Fruit fly (Drosophila melanogaster) whole organism, wandering third instar larva: ENCODE measurements around the gene CG5506.

Experiments used
- GATAd ChIP-seq: sonication (Bioruptor generic); optimal IDR thresholded peaks from 2 replicates; lab custom pipeline; 2016; ENCODE audit warnings: missing biosample characterization, missing genetic modification characterization
- Hr78 ChIP-seq: fragments of >200 bp; optimal IDR thresholded peaks from 2 replicates; lab custom pipeline; 2017; ENCODE audit warnings: missing biosample characterization, missing genetic modification characterization
- Myc ChIP-seq: fragments of >200 bp; optimal IDR thresholded peaks from 2 replicates; lab custom pipeline; 2017
- Rel ChIP-seq, 2 experiments: fragments of 200-800 bp; sonication (Bioruptor generic) in 1 of 2; optimal IDR thresholded peaks; 2 replicates in 1 of 2; 3 replicates in 1 of 2; lab custom pipeline; 2016 to 2019; ENCODE audit warnings: mild to moderate bottlenecking in 2 of 2, missing biosample characterization in 2 of 2, missing genetic modification characterization in 2 of 2, moderate library complexity in 1 of 2
- br ChIP-seq: fragments of 200-800 bp; sonication (Bioruptor generic); optimal IDR thresholded peaks from 2 replicates; lab custom pipeline; 2016; ENCODE audit warnings: missing biosample characterization, missing genetic modification characterization
- h ChIP-seq: fragments of 200-800 bp; sonication (Bioruptor generic); optimal IDR thresholded peaks from 3 replicates; lab custom pipeline; 2016; ENCODE audit warnings: missing biosample characterization, mild to moderate bottlenecking, missing genetic modification characterization
- pan ChIP-seq: fragments of >200 bp; optimal IDR thresholded peaks from 2 replicates; lab custom pipeline; 2017
- psq ChIP-seq: fragments of 200-800 bp; sonication (Bioruptor generic); optimal IDR thresholded peaks from 3 replicates; lab custom pipeline; 2017; ENCODE audit warnings: missing biosample characterization, mild to moderate bottlenecking, missing genetic modification characterization, moderate library complexity
- rgr ChIP-seq: fragments of 200-800 bp; sonication (Bioruptor generic); optimal IDR thresholded peaks from 3 replicates; lab custom pipeline; 2016; ENCODE audit warnings: missing biosample characterization, mild to moderate bottlenecking, missing genetic modification characterization

DNA sequence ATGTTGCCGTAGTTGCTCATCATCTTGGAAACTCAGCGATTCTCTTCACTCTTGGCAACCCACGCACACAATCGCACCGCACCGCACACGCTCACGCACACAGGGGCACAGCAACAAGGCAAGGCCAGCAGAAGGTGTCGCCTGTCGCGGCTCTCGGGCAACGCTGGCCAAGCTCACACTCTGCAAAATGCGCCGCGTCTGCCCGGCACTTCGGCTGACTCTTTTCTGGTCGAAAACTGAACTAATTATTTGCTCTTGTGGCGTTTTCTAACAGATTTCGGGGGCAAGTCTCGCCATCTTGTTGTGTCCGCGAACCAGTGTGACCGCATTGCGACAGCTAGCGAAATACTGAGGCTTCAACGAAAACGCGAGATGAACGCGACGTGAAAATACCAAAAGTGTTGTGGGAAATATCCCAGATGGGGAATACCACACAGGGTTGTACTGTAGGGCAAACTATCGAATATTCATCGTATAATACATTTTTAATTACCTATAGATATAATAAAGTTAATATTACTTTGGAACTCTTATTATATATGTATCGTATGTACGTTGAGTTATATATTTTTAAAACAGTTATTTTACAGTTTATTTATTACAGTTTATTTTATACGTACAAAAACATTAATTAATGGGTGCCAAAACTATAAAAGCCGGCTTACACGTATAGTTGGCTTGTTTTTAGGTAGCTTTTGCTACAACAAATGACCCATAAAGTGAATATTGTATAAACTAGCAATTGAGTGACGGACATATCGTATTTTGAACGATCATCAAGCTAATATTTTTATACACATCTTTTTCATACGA lies 37.8 kb downstream of the CG5506 start, which contains the start of the genes MED19 and CG7430:
- TF ChIP-seq h (GFP tag; lab: Kevin White, UChicago) (peak; percentile 47), psq (GFP tag; lab: Kevin White, UChicago) (no peak), rgr (GFP tag; lab: Kevin White, UChicago) (peak; percentile 32), Hr78 (GFP tag; lab: Kevin White, UChicago) (no peak), pan (no peak), Myc (lab: Kevin White, UChicago) (no peak), br (no peak), Rel (GFP tag; optimal IDR thresholded peaks at IDR 0.05; lab: Kevin White, UChicago) (no peak), Rel (tag; optimal IDR thresholded peaks at IDR 0.05; lab: Kevin White, UChicago) (peak; percentile 68), GATAd (GFP tag; lab: Kevin White, UChicago) (no peak)
